Fruit fly (Drosophila melanogaster) S2 (cell line): Measurements from ENCODE around the gene CG8301.

ENCODE experiments used
- CG8478 ChIP-seq: fragments of >200 bp; optimal IDR thresholded peaks from 2 replicates; lab custom pipeline; 2018
- CTCF ChIP-seq, 2 experiments: fragments of >200 bp; optimal IDR thresholded peaks; 2 replicates each; lab custom pipeline; 2018

DNA sequence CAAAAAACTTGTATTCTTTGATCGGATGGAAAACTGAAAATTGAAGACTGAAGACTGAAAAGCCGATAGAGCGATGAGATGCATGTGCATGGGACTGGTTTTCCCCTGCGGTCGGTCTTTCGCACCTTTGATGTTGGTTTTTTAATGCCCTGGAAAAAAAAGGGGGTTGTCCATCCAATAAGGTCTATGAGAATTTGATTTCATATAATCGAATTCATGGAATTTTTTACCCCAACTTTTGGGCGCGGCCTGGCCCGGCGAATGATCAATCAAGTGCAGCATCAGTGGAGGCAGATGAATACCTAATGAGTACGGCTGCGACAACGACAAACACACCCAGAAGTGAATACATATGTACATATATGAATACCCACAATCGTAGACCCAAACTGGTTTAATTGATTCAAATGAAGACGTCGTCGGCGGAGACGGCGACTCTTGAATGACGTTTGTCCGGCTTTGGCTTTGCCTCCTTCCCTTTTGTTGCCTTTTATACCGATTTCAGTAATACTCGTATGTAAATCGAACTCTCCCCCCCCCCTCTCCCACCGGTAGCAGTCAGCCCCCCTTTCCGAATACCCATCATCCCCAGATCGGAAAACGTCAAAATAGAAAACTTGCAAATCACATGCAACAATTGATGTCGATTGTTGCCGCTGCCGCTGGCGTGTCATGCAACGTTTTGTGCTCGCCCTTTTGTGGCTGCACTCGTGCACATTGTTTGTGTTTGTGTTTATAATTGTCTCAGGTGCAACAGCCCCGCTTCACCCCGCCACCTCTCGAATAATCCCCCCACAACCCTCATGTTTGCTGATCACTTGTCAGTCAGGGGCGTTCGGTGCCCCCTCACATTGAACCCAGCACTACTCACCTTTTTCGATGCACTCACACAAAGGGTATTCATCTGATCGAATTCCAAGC lies 22.2 kb downstream of the CG8301 start:
- TF ChIP-seq CG8478 = no peak
- TF ChIP-seq CTCF (optimal IDR thresholded peaks at IDR 0.05; lab: Kevin White, UChicago) = no peak
